Worm (Caenorhabditis elegans) whole organism, L4 larva: ENCODE results near the gene C06H2.2.
A peak's percentile ranks its signal among the peaks of the same experiment; 100 is the strongest.
"Not testable (repeated sequence)": the region's sequence is repeated elsewhere in the genome, so short reads cannot be mapped to it uniquely, and the experiment has no call there.

Experiments used
- F10B5.3 ChIP-seq: sonication (generic microtip); optimal IDR thresholded peaks from 2 replicates; lab custom pipeline; 2016; ENCODE audit warnings: mild to moderate bottlenecking, missing genetic modification characterization, missing compliant biosample characterization
- F49E8.2 ChIP-seq: sonication (generic microtip); optimal IDR thresholded peaks from 2 replicates; lab custom pipeline; 2016; ENCODE audit warnings: missing compliant biosample characterization, mild to moderate bottlenecking, missing genetic modification characterization, borderline replicate concordance
- T26A8.4 ChIP-seq: fragments of 200-800 bp; sonication (Bioruptor generic); IDR thresholded peaks from 2 replicates; pipeline ENCODE4 v1.3.6; 2022; ENCODE audit warnings: missing genetic modification characterization, missing compliant biosample characterization
- Y105C5A.15 ChIP-seq: fragments of 200-800 bp; sonication (Bioruptor generic); IDR thresholded peaks from 2 replicates; pipeline ENCODE4 v1.3.6; 2022; ENCODE audit warnings: missing genetic modification characterization, missing compliant biosample characterization
- Y48G9A.11 ChIP-seq: fragments of 200-800 bp; sonication (Bioruptor generic); IDR thresholded peaks from 2 replicates; pipeline ENCODE4 v1.3.6; 2022; ENCODE audit warnings: missing genetic modification reagents, missing genetic modification characterization, missing compliant biosample characterization
- ces-1 ChIP-seq: fragments of 150-350 bp; sonication (generic microtip); optimal IDR thresholded peaks from 4 replicates; lab custom pipeline; 2014; ENCODE audit warnings: missing biosample characterization, missing genetic modification reagents, missing genetic modification characterization
- ctbp-1 ChIP-seq: fragments of 200-800 bp; sonication (Bioruptor generic); IDR thresholded peaks from 2 replicates; pipeline ENCODE4 v1.3.6; 2022; ENCODE audit warnings: missing genetic modification reagents, missing genetic modification characterization, missing compliant biosample characterization
- daf-12 ChIP-seq: fragments of 150-350 bp; optimal IDR thresholded peaks from 2 replicates; lab custom pipeline; 2014; ENCODE audit warnings: missing biosample characterization, missing genetic modification reagents, missing genetic modification characterization
- daf-16 ChIP-seq, 3 experiments: sonication (generic microtip); optimal IDR thresholded peaks; 2 replicates each; lab custom pipeline; 2016 to 2017; ENCODE audit warnings: missing genetic modification characterization in 3 of 3, missing genetic modification reagents in 3 of 3, mild to moderate bottlenecking in 2 of 3, missing compliant biosample characterization in 2 of 3, missing biosample characterization in 1 of 3, moderate library complexity in 1 of 3
- dmd-6 ChIP-seq: fragments of 200-800 bp; sonication (Bioruptor generic); IDR thresholded peaks from 2 replicates; pipeline ENCODE4 v1.3.6; 2022; ENCODE audit warnings: missing genetic modification reagents, missing genetic modification characterization, missing compliant biosample characterization
- dmd-8 ChIP-seq: fragments of 200-800 bp; sonication (Bioruptor generic); IDR thresholded peaks from 2 replicates; pipeline ENCODE4 v1.3.6; 2022; ENCODE audit warnings: missing genetic modification characterization, missing compliant biosample characterization
- duxl-1 ChIP-seq: sonication (generic microtip); optimal IDR thresholded peaks from 2 replicates; lab custom pipeline; 2016; ENCODE audit warnings: mild to moderate bottlenecking, missing genetic modification characterization, moderate library complexity, missing compliant biosample characterization; ENCODE audit not compliant: poor library complexity
- egl-43 ChIP-seq: fragments of 200-800 bp; sonication (Bioruptor generic); IDR thresholded peaks from 2 replicates; pipeline ENCODE4 v1.3.6; 2022; ENCODE audit warnings: missing genetic modification reagents, missing genetic modification characterization, missing compliant biosample characterization
- fkh-10 ChIP-seq: fragments of 150-350 bp; optimal IDR thresholded peaks from 2 replicates; lab custom pipeline; 2014; ENCODE audit warnings: missing biosample characterization, missing genetic modification reagents, missing genetic modification characterization
- hif-1 ChIP-seq, 2 experiments: sonication (generic microtip); optimal IDR thresholded peaks; 2 replicates each; lab custom pipeline; 2016 to 2017; ENCODE audit warnings: missing compliant biosample characterization in 2 of 2, missing genetic modification characterization in 2 of 2, missing genetic modification reagents in 2 of 2, missing genotype in 2 of 2, mild to moderate bottlenecking in 1 of 2
- hlh-11 ChIP-seq: fragments of 200-800 bp; sonication (Bioruptor generic); optimal IDR thresholded peaks from 2 replicates; lab custom pipeline; 2018; ENCODE audit warnings: mild to moderate bottlenecking, missing genetic modification characterization, missing compliant biosample characterization
- hmg-1.1 ChIP-seq: fragments of 200-800 bp; sonication (Bioruptor generic); IDR thresholded peaks from 2 replicates; pipeline ENCODE4 v1.3.6; 2022; ENCODE audit warnings: missing genetic modification reagents, missing genetic modification characterization, missing compliant biosample characterization
- lim-7 ChIP-seq: fragments of 200-800 bp; sonication (Bioruptor generic); IDR thresholded peaks from 2 replicates; pipeline ENCODE4 v1.3.6; 2022; ENCODE audit warnings: missing genetic modification characterization, missing compliant biosample characterization
- lin-15B ChIP-seq: fragments of 150-350 bp; sonication (generic microtip); optimal IDR thresholded peaks from 3 replicates; lab custom pipeline; 2014; ENCODE audit warnings: missing biosample characterization, missing genetic modification characterization
- lin-38 ChIP-seq: fragments of 200-800 bp; sonication (Bioruptor generic); IDR thresholded peaks from 2 replicates; pipeline ENCODE4 v1.3.6; 2022; ENCODE audit warnings: missing genetic modification reagents, missing genetic modification characterization, missing compliant biosample characterization
- madf-5 ChIP-seq, 2 experiments: fragments of 200-800 bp; sonication (Bioruptor generic); IDR thresholded peaks; 2 replicates each; pipeline ENCODE4 v1.3.6; 2022; ENCODE audit warnings: missing compliant biosample characterization in 2 of 2, missing genetic modification characterization in 2 of 2
- mdt-29 ChIP-seq: fragments of 200-800 bp; sonication (Bioruptor generic); IDR thresholded peaks from 2 replicates; pipeline ENCODE4 v1.3.6; 2022; ENCODE audit warnings: missing genetic modification reagents, missing genetic modification characterization, missing compliant biosample characterization
- mep-1 ChIP-seq: fragments of 150-350 bp; sonication (generic microtip); optimal IDR thresholded peaks from 3 replicates; lab custom pipeline; 2014; ENCODE audit warnings: missing biosample characterization, missing genetic modification characterization
- mes-2 ChIP-seq: sonication (generic microtip); optimal IDR thresholded peaks from 2 replicates; lab custom pipeline; 2016; ENCODE audit warnings: missing genotype, mild to moderate bottlenecking, missing genetic modification characterization, missing compliant biosample characterization; ENCODE audit not compliant: poor library complexity, severe bottlenecking
- mxl-3 ChIP-seq: fragments of 200-800 bp; sonication (Bioruptor generic); optimal IDR thresholded peaks from 2 replicates; lab custom pipeline; 2018; ENCODE audit warnings: mild to moderate bottlenecking, missing genetic modification characterization, missing compliant biosample characterization
- nhr-102 ChIP-seq: sonication (generic microtip); optimal IDR thresholded peaks from 2 replicates; lab custom pipeline; 2016; ENCODE audit warnings: mild to moderate bottlenecking, missing genetic modification characterization, moderate library complexity, missing compliant biosample characterization
- nhr-11 ChIP-seq: fragments of 150-350 bp; optimal IDR thresholded peaks from 2 replicates; lab custom pipeline; 2014; ENCODE audit warnings: missing biosample characterization, missing genetic modification characterization
- nhr-111 ChIP-seq: fragments of 200-800 bp; sonication (Bioruptor generic); optimal IDR thresholded peaks from 2 replicates; lab custom pipeline; 2018; ENCODE audit warnings: mild to moderate bottlenecking, missing genetic modification characterization, missing compliant biosample characterization
- nhr-41 ChIP-seq: fragments of 200-800 bp; sonication (Bioruptor generic); IDR thresholded peaks from 2 replicates; pipeline ENCODE4 v1.3.6; 2022; ENCODE audit warnings: missing genetic modification reagents, missing genetic modification characterization, missing compliant biosample characterization
- nhr-48 ChIP-seq: sonication (generic microtip); optimal IDR thresholded peaks from 2 replicates; lab custom pipeline; 2016; ENCODE audit warnings: mild to moderate bottlenecking, missing genetic modification characterization, missing compliant biosample characterization
- pha-4 ChIP-seq, 2 experiments: fragments of 150-350 bp in 1 of 2; fragments of 200-800 bp in 1 of 2; sonication (Bioruptor generic) in 1 of 2; IDR thresholded peaks in 1 of 2; optimal IDR thresholded peaks in 1 of 2; 2 replicates each; pipeline versions ENCODE4 v1.3.6 to Lab custom; 2014 to 2022; ENCODE audit warnings: missing genetic modification characterization in 2 of 2, missing genetic modification reagents in 2 of 2, missing biosample characterization in 1 of 2, missing compliant biosample characterization in 1 of 2
- php-3 ChIP-seq: fragments of 200-800 bp; sonication (Bioruptor generic); IDR thresholded peaks from 2 replicates; pipeline ENCODE4 v1.3.6; 2022; ENCODE audit warnings: missing genetic modification reagents, missing genetic modification characterization, missing compliant biosample characterization
- pqm-1 ChIP-seq: sonication (generic microtip); optimal IDR thresholded peaks from 2 replicates; lab custom pipeline; 2017; ENCODE audit warnings: missing biosample characterization, missing genetic modification characterization
- sdz-12 ChIP-seq: fragments of 200-800 bp; sonication (Bioruptor generic); optimal IDR thresholded peaks from 2 replicates; lab custom pipeline; 2018; ENCODE audit warnings: mild to moderate bottlenecking, missing genetic modification characterization, missing compliant biosample characterization
- set-16 ChIP-seq: fragments of 200-800 bp; sonication (Bioruptor generic); IDR thresholded peaks from 2 replicates; pipeline ENCODE4 v1.3.6; 2022; ENCODE audit warnings: missing genetic modification reagents, missing genetic modification characterization, missing compliant biosample characterization
- snpc-1.2 ChIP-seq: fragments of 200-800 bp; sonication (Bioruptor generic); IDR thresholded peaks from 2 replicates; pipeline ENCODE4 v1.3.6; 2022; ENCODE audit warnings: missing genetic modification reagents, missing genetic modification characterization, missing compliant biosample characterization
- snpc-4 ChIP-seq: fragments of 150-350 bp; optimal IDR thresholded peaks from 2 replicates; lab custom pipeline; 2014; ENCODE audit warnings: missing biosample characterization, missing genetic modification characterization
- spr-1 ChIP-seq: sonication (generic microtip); optimal IDR thresholded peaks from 2 replicates; lab custom pipeline; 2016; ENCODE audit warnings: mild to moderate bottlenecking, missing genetic modification characterization, missing compliant biosample characterization
- tra-1 ChIP-seq: fragments of 200-800 bp; sonication (Bioruptor generic); IDR thresholded peaks from 2 replicates; pipeline ENCODE4 v1.3.6; 2022; ENCODE audit warnings: missing genetic modification reagents, missing genetic modification characterization, missing compliant biosample characterization
- unc-130 ChIP-seq: sonication (generic microtip); optimal IDR thresholded peaks from 2 replicates; lab custom pipeline; 2016; ENCODE audit warnings: missing genetic modification reagents, missing genetic modification characterization, missing compliant biosample characterization
- unc-62 ChIP-seq, 3 experiments: fragments of 150-350 bp in 1 of 3; sonication (generic microtip); optimal IDR thresholded peaks in 2 of 3; peaks in 1 of 3; 1 replicate in 1 of 3; 2 replicates in 2 of 3; lab custom pipeline; 2014 to 2017; ENCODE audit warnings: missing biosample characterization in 3 of 3, missing genetic modification characterization in 3 of 3, missing genetic modification reagents in 3 of 3, missing genotype in 1 of 3
- vab-7 ChIP-seq: fragments of 200-800 bp; sonication (Bioruptor generic); IDR thresholded peaks from 2 replicates; pipeline ENCODE4 v1.3.6; 2022; ENCODE audit warnings: missing genetic modification reagents, missing genetic modification characterization, missing compliant biosample characterization

Gene C06H2.2

ce11 chrV:11172667-11173066 is 47.6 kb downstream of the C06H2.2 start:
- TF ChIP-seq ces-1 (GFP tag; lab: Kevin White, UChicago) = peak; percentile 47
- TF ChIP-seq pha-4 (GFP tag; IDR thresholded peaks at IDR 0.05; lab: Robert Waterston, UW) = no peak
- TF ChIP-seq pha-4 (tag; optimal IDR thresholded peaks at IDR 0.05; lab: Kevin White, UChicago) = no peak
- peak; percentile 51 for TF ChIP-seq fkh-10 (GFP tag; lab: Kevin White, UChicago)
- TF ChIP-seq madf-5 (GFP tag; IDR thresholded peaks at IDR 0.05; lab: Robert Waterston, UW) = no peak
- no peak for TF ChIP-seq nhr-41 (GFP tag; lab: Robert Waterston, UW)
- TF ChIP-seq vab-7 (GFP tag; lab: Robert Waterston, UW) = no peak

ce11 chrV:11174663-11175062 is 49.6 kb downstream of the C06H2.2 start:
- TF ChIP-seq mes-2 (tag; lab: Kevin White, UChicago) = peak; percentile 59
- TF ChIP-seq unc-62 (GFP tag; optimal IDR thresholded peaks at IDR 0.05 in 1 of 2; lab: Kevin White, UChicago) = peak in 1 of 2 experiments; percentile 95
- no peak for TF ChIP-seq unc-62 (tag; optimal IDR thresholded peaks at IDR 0.05; lab: Kevin White, UChicago)
- peak; percentile 42 for TF ChIP-seq hlh-11
- TF ChIP-seq egl-43 = peak; percentile 73; the same call in 1 of the 2 replicates
- TF ChIP-seq set-16 (GFP tag; lab: Robert Waterston, UW) = peak; percentile 68
- no peak for TF ChIP-seq lin-15B (tag; lab: Kevin White, UChicago)
- peak; percentile 44 for TF ChIP-seq duxl-1
- TF ChIP-seq tra-1 (GFP tag; lab: Robert Waterston, UW) = 0 out of 2 replicates have a peak, but pooled peaks have one; percentile 39
- peak; percentile 5 for TF ChIP-seq spr-1 (tag; lab: Kevin White, UChicago)
- no peak for TF ChIP-seq snpc-1.2 (GFP tag; lab: Robert Waterston, UW)
- TF ChIP-seq vab-7 (GFP tag; lab: Robert Waterston, UW) = 0 out of 2 replicates have a peak, but pooled peaks have one; percentile 14
- peak; percentile 62 for TF ChIP-seq hmg-1.1
- 0 out of 2 replicates have a peak, but pooled peaks have one; percentile 26 for TF ChIP-seq T26A8.4 (GFP tag; lab: Robert Waterston, UW)
- TF ChIP-seq nhr-111 (GFP tag; lab: Kevin White, UChicago) = no peak
- TF ChIP-seq nhr-11 (tag; lab: Kevin White, UChicago) = peak; percentile 35
- TF ChIP-seq daf-12 (tag; lab: Kevin White, UChicago) = no peak
- peak in 1 of 2 experiments; percentile 11 for TF ChIP-seq hif-1 (tag; optimal IDR thresholded peaks at IDR 0.05; lab: Kevin White, UChicago)
- TF ChIP-seq F10B5.3 (tag; lab: Kevin White, UChicago) = no peak
- peak; percentile 84 for TF ChIP-seq snpc-4 (tag; lab: Kevin White, UChicago)
- 0 out of 2 replicates have a peak, but pooled peaks have one; percentile 28 for TF ChIP-seq Y105C5A.15 (GFP tag; lab: Robert Waterston, UW)
- TF ChIP-seq mxl-3 = no peak
- no peak for TF ChIP-seq sdz-12 (GFP tag; lab: Kevin White, UChicago)
- no peak for TF ChIP-seq mdt-29 (GFP tag; lab: Robert Waterston, UW)
- peak; percentile 40 for TF ChIP-seq dmd-6 (GFP tag; lab: Robert Waterston, UW)
- TF ChIP-seq lim-7 (GFP tag; lab: Robert Waterston, UW) = peak; percentile 52; the same call in 1 of the 2 replicates
- TF ChIP-seq mep-1 (tag; lab: Kevin White, UChicago) = peak; percentile 39
- 0 out of 2 replicates have a peak, but pooled peaks have one; percentile 9 for TF ChIP-seq dmd-8 (GFP tag; lab: Robert Waterston, UW)
- TF ChIP-seq ctbp-1 (GFP tag; lab: Robert Waterston, UW) = no peak
- no peak for TF ChIP-seq pqm-1 (tag; lab: Kevin White, UChicago)

- TF ChIP-seq mep-1 (tag; lab: Kevin White, UChicago) (peak; percentile 43), nhr-102 (peak; percentile 32), snpc-4 (tag; lab: Kevin White, UChicago) (peak; percentile 74), unc-130 (GFP tag; lab: Kevin White, UChicago) (peak; percentile 53), Y48G9A.11 (GFP tag; lab: Robert Waterston, UW) (peak; percentile 59; the same call in 1 of the 2 replicates), vab-7 (GFP tag; lab: Robert Waterston, UW) (peak; percentile 52; the same call in 1 of the 2 replicates), dmd-8 (GFP tag; lab: Robert Waterston, UW) (0 out of 2 replicates have a peak, but pooled peaks have one; percentile 56), hlh-11 (peak; percentile 37), F49E8.2 (tag; lab: Kevin White, UChicago) (peak; percentile 76), snpc-1.2 (GFP tag; lab: Robert Waterston, UW) (peak; percentile 84), php-3 (GFP tag; lab: Robert Waterston, UW) (peak; percentile 25; the same call in 1 of the 2 replicates), T26A8.4 (GFP tag; lab: Robert Waterston, UW) (peak; percentile 58), daf-16 (tag; optimal IDR thresholded peaks at IDR 0.05; lab: Kevin White, UChicago) (peak; percentile 21), nhr-48 (tag; lab: Kevin White, UChicago) (peak; percentile 27), lin-38 (peak; percentile 60), mdt-29 (GFP tag; lab: Robert Waterston, UW) (peak; percentile 13; the same call in 1 of the 2 replicates)
- not testable (repeated sequence) for TF ChIP-seq daf-16 (GFP tag; optimal IDR thresholded peaks at IDR 0.05; lab: Kevin White, UChicago)
Measured at ce11 chrV:11175336-11175938, 50.4 kb downstream of the C06H2.2 start.
